Fruit fly (Drosophila melanogaster) whole organism, embryonic: Measurements from ENCODE around the gene CG2794.

ENCODE experiments used
- Abd-B ChIP-seq: fragments of 200-800 bp; sonication (Bioruptor generic); optimal IDR thresholded peaks from 2 replicates; lab custom pipeline; 2018; ENCODE audit warnings: missing biosample characterization, mild to moderate bottlenecking, missing genetic modification characterization, moderate library complexity
- Atf6 ChIP-seq: fragments of 200-800 bp; sonication (Bioruptor generic); IDR thresholded peaks from 2 replicates; pipeline ENCODE4 v1.3.6; 2022; ENCODE audit warnings: missing biosample characterization, missing genetic modification characterization
- B-H1 ChIP-seq: fragments of 200-800 bp; sonication (Bioruptor generic); IDR thresholded peaks from 3 replicates; pipeline ENCODE4 v1.3.6; 2022; ENCODE audit warnings: missing biosample characterization, missing genetic modification characterization
- B-H2 ChIP-seq: fragments of 200-800 bp; sonication (Bioruptor generic); optimal IDR thresholded peaks from 2 replicates; lab custom pipeline; 2018; ENCODE audit warnings: missing biosample characterization, mild to moderate bottlenecking, missing genetic modification characterization
- Bdp1 ChIP-seq: fragments of 200-800 bp; sonication (Bioruptor generic); optimal IDR thresholded peaks from 3 replicates; lab custom pipeline; 2016; ENCODE audit warnings: missing biosample characterization, missing genetic modification characterization
- CG12391 ChIP-seq: fragments of 200-800 bp; sonication (Bioruptor generic); optimal IDR thresholded peaks from 3 replicates; lab custom pipeline; 2018; ENCODE audit warnings: missing biosample characterization, mild to moderate bottlenecking, missing genetic modification characterization, moderate library complexity
- CG13424 ChIP-seq: fragments of 200-800 bp; sonication (Bioruptor generic); optimal IDR thresholded peaks from 2 replicates; lab custom pipeline; 2019; ENCODE audit warnings: missing biosample characterization, mild to moderate bottlenecking, missing genetic modification characterization, moderate library complexity
- CG15011 ChIP-seq: fragments of 200-800 bp; sonication (Bioruptor generic); optimal IDR thresholded peaks from 3 replicates; lab custom pipeline; 2018; ENCODE audit warnings: missing biosample characterization, mild to moderate bottlenecking, missing genetic modification characterization
- CG17361 ChIP-seq: fragments of 200-800 bp; sonication (Bioruptor generic); IDR thresholded peaks from 3 replicates; pipeline ENCODE4 v1.3.6; 2022; ENCODE audit warnings: missing biosample characterization, missing genetic modification characterization
- CG17829 ChIP-seq: fragments of 200-800 bp; optimal IDR thresholded peaks from 2 replicates; lab custom pipeline; 2019; ENCODE audit warnings: missing biosample characterization, mild to moderate bottlenecking, missing genetic modification characterization, moderate library complexity
- CG1832 ChIP-seq: fragments of 200-800 bp; sonication (Bioruptor generic); optimal IDR thresholded peaks from 2 replicates; lab custom pipeline; 2017; ENCODE audit warnings: missing biosample characterization, mild to moderate bottlenecking, missing genetic modification characterization, inconsistent platforms
- CG18599 ChIP-seq: fragments of 200-800 bp; sonication (Bioruptor generic); optimal IDR thresholded peaks from 3 replicates; lab custom pipeline; 2017; ENCODE audit warnings: missing biosample characterization, missing genetic modification characterization, mild to moderate bottlenecking, moderate library complexity, missing genetic modification reagents
- CG30403 ChIP-seq: fragments of 200-800 bp; sonication (Bioruptor generic); optimal IDR thresholded peaks from 3 replicates; lab custom pipeline; 2016; ENCODE audit warnings: missing biosample characterization, missing genetic modification characterization
- CG33557 ChIP-seq: fragments of 200-800 bp; sonication (Bioruptor generic); optimal IDR thresholded peaks from 2 replicates; lab custom pipeline; 2019; ENCODE audit warnings: missing biosample characterization, mild to moderate bottlenecking, missing genetic modification characterization, moderate library complexity
- CG4404 ChIP-seq: fragments of 200-800 bp; sonication (Bioruptor generic); IDR thresholded peaks from 2 replicates; pipeline ENCODE4 v1.3.6; 2022; ENCODE audit warnings: missing biosample characterization, missing genetic modification characterization
- CG4424 ChIP-seq: fragments of 200-800 bp; sonication (Bioruptor generic); optimal IDR thresholded peaks from 3 replicates; lab custom pipeline; 2016; ENCODE audit warnings: missing biosample characterization, missing genetic modification characterization
- CG7963 ChIP-seq: fragments of 200-800 bp; sonication (Bioruptor generic); IDR thresholded peaks from 3 replicates; pipeline ENCODE4 v1.3.6; 2022; ENCODE audit warnings: missing biosample characterization, missing genetic modification characterization; ENCODE audit not compliant: partially characterized antibody
- Elba2 ChIP-seq: fragments of 200-800 bp; sonication (Bioruptor generic); optimal IDR thresholded peaks from 3 replicates; lab custom pipeline; 2016; ENCODE audit warnings: missing biosample characterization, missing genetic modification characterization
- Ets97D ChIP-seq: fragments of 200-800 bp; sonication (Bioruptor generic); optimal IDR thresholded peaks from 3 replicates; lab custom pipeline; 2016; ENCODE audit warnings: missing biosample characterization, missing genetic modification characterization
- GATAe ChIP-seq: fragments of 200-800 bp; sonication (Bioruptor generic); conservative IDR thresholded peaks from 2 replicates; pipeline ENCODE4 v1.3.6; 2022; ENCODE audit warnings: missing biosample characterization, missing genetic modification characterization
- H2.0 ChIP-seq: fragments of 200-800 bp; sonication (Bioruptor generic); IDR thresholded peaks from 2 replicates; pipeline ENCODE4 v1.3.6; 2022; ENCODE audit warnings: missing biosample characterization, missing genetic modification characterization
- Mrtf ChIP-seq: fragments of 200-800 bp; sonication (Bioruptor generic); IDR thresholded peaks from 3 replicates; pipeline ENCODE4 v1.3.6; 2022; ENCODE audit warnings: missing biosample characterization, missing genetic modification characterization
- Neu2 ChIP-seq: fragments of 200-800 bp; sonication (Bioruptor generic); optimal IDR thresholded peaks from 3 replicates; lab custom pipeline; 2016; ENCODE audit warnings: missing biosample characterization, missing genetic modification characterization, borderline replicate concordance
- Scr ChIP-seq: fragments of 200-800 bp; sonication (Bioruptor generic); IDR thresholded peaks from 2 replicates; pipeline ENCODE4 v1.3.6; 2022; ENCODE audit warnings: missing biosample characterization, missing genetic modification characterization; ENCODE audit not compliant: partially characterized antibody
- Spps ChIP-seq: fragments of 200-800 bp; sonication (Bioruptor generic); optimal IDR thresholded peaks from 2 replicates; lab custom pipeline; 2018; ENCODE audit warnings: missing biosample characterization, mild to moderate bottlenecking, missing genetic modification characterization
- ato ChIP-seq: fragments of 200-800 bp; sonication (Bioruptor generic); IDR thresholded peaks from 2 replicates; pipeline ENCODE4 v1.3.6; 2022; ENCODE audit warnings: missing biosample characterization, missing genetic modification characterization; ENCODE audit not compliant: partially characterized antibody
- ci ChIP-seq: fragments of 200-800 bp; sonication (Bioruptor generic); IDR thresholded peaks from 3 replicates; pipeline ENCODE4 v1.3.6; 2022; ENCODE audit warnings: missing biosample characterization, missing genetic modification characterization
- da ChIP-seq: fragments of 200-800 bp; sonication (Bioruptor generic); optimal IDR thresholded peaks from 2 replicates; lab custom pipeline; 2016; ENCODE audit warnings: missing biosample characterization, missing genetic modification characterization
- dimm ChIP-seq: fragments of 200-800 bp; sonication (Bioruptor generic); IDR thresholded peaks from 2 replicates; pipeline ENCODE4 v1.3.6; 2022; ENCODE audit warnings: missing biosample characterization, missing genetic modification characterization
- disco-r ChIP-seq: fragments of 200-800 bp; sonication (Bioruptor generic); optimal IDR thresholded peaks from 2 replicates; lab custom pipeline; 2016; ENCODE audit warnings: missing biosample characterization, missing genetic modification characterization
- dmrt11E ChIP-seq: fragments of 200-800 bp; sonication (Bioruptor generic); optimal IDR thresholded peaks from 3 replicates; lab custom pipeline; 2018; ENCODE audit warnings: missing biosample characterization, mild to moderate bottlenecking, missing genetic modification characterization, moderate library complexity
- fd102C ChIP-seq: fragments of 200-800 bp; sonication (Bioruptor generic); optimal IDR thresholded peaks from 2 replicates; lab custom pipeline; 2018; ENCODE audit warnings: missing biosample characterization, mild to moderate bottlenecking, missing genetic modification characterization, moderate library complexity
- hkb ChIP-seq, 2 experiments: fragments of 200-800 bp in 1 of 2; fragments of >200 bp in 1 of 2; sonication (Bioruptor generic) in 1 of 2; IDR thresholded peaks in 1 of 2; optimal IDR thresholded peaks in 1 of 2; 2 replicates each; pipeline versions ENCODE4 v1.3.6 to Lab custom; 2017 to 2022; ENCODE audit warnings: missing biosample characterization in 1 of 2, missing genetic modification characterization in 1 of 2
- lilli ChIP-seq: fragments of 200-800 bp; sonication (Bioruptor generic); optimal IDR thresholded peaks from 3 replicates; lab custom pipeline; 2016; ENCODE audit warnings: missing biosample characterization, missing genetic modification characterization
- nau ChIP-seq: fragments of 200-800 bp; sonication (Bioruptor generic); optimal IDR thresholded peaks from 3 replicates; lab custom pipeline; 2017; ENCODE audit warnings: missing biosample characterization, mild to moderate bottlenecking, missing genetic modification characterization, missing genetic modification reagents
- pfk ChIP-seq: fragments of 200-800 bp; sonication (Bioruptor generic); optimal IDR thresholded peaks from 2 replicates; lab custom pipeline; 2018; ENCODE audit warnings: missing biosample characterization, mild to moderate bottlenecking, missing genetic modification characterization, moderate library complexity
- shn ChIP-seq: fragments of 200-800 bp; sonication (Bioruptor generic); optimal IDR thresholded peaks from 3 replicates; lab custom pipeline; 2016; ENCODE audit warnings: missing biosample characterization, missing genetic modification characterization
- tin ChIP-seq: fragments of 200-800 bp; sonication (Bioruptor generic); optimal IDR thresholded peaks from 3 replicates; lab custom pipeline; 2016; ENCODE audit warnings: missing biosample characterization, missing genetic modification characterization
- toy ChIP-seq: fragments of 200-800 bp; sonication (Bioruptor generic); IDR thresholded peaks from 2 replicates; pipeline ENCODE4 v1.3.6; 2022; ENCODE audit warnings: missing biosample characterization, missing genetic modification characterization
- ttk ChIP-seq: fragments of 200-800 bp; sonication (Bioruptor generic); IDR thresholded peaks from 2 replicates; pipeline ENCODE4 v2.1.2; 2022; ENCODE audit warnings: missing biosample characterization, missing genetic modification characterization

Gene CG2794

DNA sequence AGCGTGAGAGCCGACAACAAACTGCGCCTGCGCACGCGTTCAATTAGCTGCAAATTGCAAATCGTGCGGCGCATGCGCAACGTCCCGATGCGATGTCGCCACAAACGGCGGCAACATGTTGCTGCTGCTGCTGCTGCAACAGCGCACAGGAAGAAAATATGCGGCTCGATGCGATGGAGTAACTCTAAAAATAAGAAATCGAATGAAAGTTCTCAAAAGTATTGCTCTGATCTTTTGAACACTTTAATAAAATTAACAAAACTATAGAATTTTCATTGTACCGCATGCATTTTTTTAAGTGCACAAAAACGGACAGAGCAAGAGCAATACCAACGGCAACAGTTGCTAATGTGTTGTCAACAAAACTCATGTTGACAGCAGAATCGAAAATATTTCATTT, 42.2 kb downstream of the CG2794 start (continued):
- peak; percentile 33 for TF ChIP-seq CG30403 (GFP tag; lab: Kevin White, UChicago)
- no peak for TF ChIP-seq H2.0 (GFP tag; lab: Robert Waterston, UW)
- TF ChIP-seq CG7963 (GFP tag; lab: Robert Waterston, UW) = no peak
- TF ChIP-seq Abd-B = no peak
- TF ChIP-seq nau (GFP tag; lab: Kevin White, UChicago) = no peak
- peak; percentile 17 for TF ChIP-seq tin (GFP tag; lab: Kevin White, UChicago)
- TF ChIP-seq ci (GFP tag; lab: Robert Waterston, UW) = peak; percentile 68; the same call in 2 of the 3 replicates
- TF ChIP-seq B-H1 (GFP tag; lab: Robert Waterston, UW) = no peak
- peak; percentile 76 for TF ChIP-seq CG4404 (GFP tag; lab: Robert Waterston, UW)
- no peak for TF ChIP-seq Neu2
- peak; percentile 29 for TF ChIP-seq CG4424 (GFP tag; lab: Kevin White, UChicago)
- TF ChIP-seq CG33557 = peak; percentile 57
- peak; percentile 56 for TF ChIP-seq CG12391 (tag; lab: Kevin White, UChicago)
- TF ChIP-seq da (GFP tag; lab: Kevin White, UChicago) = no peak
- TF ChIP-seq shn = peak; percentile 12
- peak; percentile 11 for TF ChIP-seq Elba2 (GFP tag; lab: Kevin White, UChicago)
- TF ChIP-seq Mrtf (GFP tag; lab: Robert Waterston, UW) = peak; percentile 28; the same call in 1 of the 3 replicates
- peak; percentile 63 for TF ChIP-seq CG17829 (tag; lab: Kevin White, UChicago)
- peak; percentile 22 for TF ChIP-seq fd102C (GFP tag; lab: Kevin White, UChicago)
- TF ChIP-seq CG1832 (GFP tag; lab: Kevin White, UChicago) = no peak
- TF ChIP-seq Scr (GFP tag; lab: Robert Waterston, UW) = no peak
- no peak for TF ChIP-seq CG18599 (GFP tag; lab: Kevin White, UChicago)
- TF ChIP-seq Atf6 (GFP tag; lab: Robert Waterston, UW) = no peak
- TF ChIP-seq Bdp1 (GFP tag; lab: Kevin White, UChicago) = peak; percentile 32

dm6 chr2L:606952-607351, 43.0 kb downstream of the CG2794 start:
- TF ChIP-seq disco-r (no peak), Spps (tag; lab: Kevin White, UChicago) (no peak), dimm (GFP tag; lab: Robert Waterston, UW) (no peak), GATAe (no peak), CG13424 (no peak), ato (no peak), Ets97D (GFP tag; lab: Kevin White, UChicago) (no peak), B-H2 (GFP tag; lab: Kevin White, UChicago) (no peak), CG15011 (GFP tag; lab: Kevin White, UChicago) (no peak), lilli (no peak), pfk (GFP tag; lab: Kevin White, UChicago) (no peak), toy (GFP tag; lab: Robert Waterston, UW) (no peak), hkb (optimal IDR thresholded peaks at IDR 0.05; lab: Kevin White, UChicago) (no peak), hkb (GFP tag; IDR thresholded peaks at IDR 0.05; lab: Robert Waterston, UW) (no peak), ttk (GFP tag; lab: Robert Waterston, UW) (no peak), CG17361 (no peak), dmrt11E (tag; lab: Kevin White, UChicago) (no peak)
- TF ChIP-seq, all 482 proteins: peak for 0
